Worm (Caenorhabditis elegans) whole organism, L3 larva: Measurements from ENCODE around the gene T04C12.8.

Source experiments
- R02D3.7 ChIP-seq: fragments of 150-350 bp; optimal IDR thresholded peaks from 2 replicates; lab custom pipeline; 2014; ENCODE audit warnings: missing biosample characterization, missing genetic modification characterization
- ZK546.5 ChIP-seq: sonication (generic microtip); optimal IDR thresholded peaks from 2 replicates; lab custom pipeline; 2017; ENCODE audit warnings: missing biosample characterization, missing genetic modification characterization
- aly-2 ChIP-seq: fragments of 150-350 bp; optimal IDR thresholded peaks from 2 replicates; lab custom pipeline; 2014; ENCODE audit warnings: missing biosample characterization, missing genetic modification characterization
- ceh-28 ChIP-seq: fragments of 150-350 bp; optimal IDR thresholded peaks from 2 replicates; lab custom pipeline; 2014; ENCODE audit warnings: missing biosample characterization, missing genetic modification reagents, missing genetic modification characterization
- ceh-82 ChIP-seq: fragments of 150-350 bp; optimal IDR thresholded peaks from 2 replicates; lab custom pipeline; 2014; ENCODE audit warnings: missing biosample characterization, missing genetic modification characterization
- ceh-9 ChIP-seq: sonication (generic microtip); optimal IDR thresholded peaks from 2 replicates; lab custom pipeline; 2018; ENCODE audit warnings: missing biosample characterization, missing genetic modification characterization
- egl-27 ChIP-seq: sonication (generic microtip); optimal IDR thresholded peaks from 4 replicates; lab custom pipeline; 2017; ENCODE audit warnings: missing biosample characterization, missing genetic modification reagents, missing genetic modification characterization
- egl-5 ChIP-seq: fragments of 150-350 bp; optimal IDR thresholded peaks from 2 replicates; lab custom pipeline; 2017; ENCODE audit warnings: missing biosample characterization, missing genetic modification reagents, missing genetic modification characterization, inconsistent platforms
- elt-1 ChIP-seq: fragments of 150-350 bp; optimal IDR thresholded peaks from 2 replicates; lab custom pipeline; 2014; ENCODE audit warnings: missing biosample characterization, missing genetic modification characterization
- elt-2 ChIP-seq: sonication (generic microtip); optimal IDR thresholded peaks from 2 replicates; lab custom pipeline; 2016; ENCODE audit warnings: missing genetic modification reagents, mild to moderate bottlenecking, missing genetic modification characterization, missing compliant biosample characterization
- eor-1 ChIP-seq, 2 experiments: fragments of 150-350 bp; optimal IDR thresholded peaks; 2 replicates each; lab custom pipeline; 2014 to 2018; ENCODE audit warnings: missing biosample characterization in 2 of 2, missing genetic modification characterization in 2 of 2
- fkh-10 ChIP-seq: sonication (generic microtip); optimal IDR thresholded peaks from 2 replicates; lab custom pipeline; 2017; ENCODE audit warnings: missing biosample characterization, missing genetic modification reagents, missing genetic modification characterization
- fkh-2 ChIP-seq: fragments of 150-350 bp; optimal IDR thresholded peaks from 2 replicates; lab custom pipeline; 2014; ENCODE audit warnings: missing biosample characterization, missing genetic modification reagents, missing genetic modification characterization
- fos-1 ChIP-seq: fragments of 150-350 bp; optimal IDR thresholded peaks from 2 replicates; lab custom pipeline; 2014; ENCODE audit warnings: missing biosample characterization, missing genetic modification characterization
- hmg-11 ChIP-seq: sonication (generic microtip); optimal IDR thresholded peaks from 2 replicates; lab custom pipeline; 2016; ENCODE audit warnings: missing genetic modification characterization, missing compliant biosample characterization
- jun-1 ChIP-seq: fragments of 150-350 bp; optimal IDR thresholded peaks from 2 replicates; lab custom pipeline; 2014; ENCODE audit warnings: missing biosample characterization, missing genetic modification reagents, missing genetic modification characterization
- lin-15B ChIP-seq: fragments of 150-350 bp; optimal IDR thresholded peaks from 2 replicates; lab custom pipeline; 2014; ENCODE audit warnings: missing biosample characterization, missing genetic modification characterization
- lin-39 ChIP-seq: fragments of 150-350 bp; optimal IDR thresholded peaks from 2 replicates; lab custom pipeline; 2018; ENCODE audit warnings: missing biosample characterization, missing genetic modification reagents, missing genetic modification characterization
- lsy-12 ChIP-seq: sonication (generic microtip); optimal IDR thresholded peaks from 2 replicates; lab custom pipeline; 2016; ENCODE audit warnings: mild to moderate bottlenecking, missing genetic modification characterization, missing compliant biosample characterization
- mdl-1 ChIP-seq: fragments of 150-350 bp; optimal IDR thresholded peaks from 2 replicates; lab custom pipeline; 2014; ENCODE audit warnings: missing biosample characterization, missing genetic modification characterization
- mml-1 ChIP-seq: fragments of 150-350 bp; sonication (generic microtip); optimal IDR thresholded peaks from 3 replicates; lab custom pipeline; 2014; ENCODE audit warnings: missing biosample characterization, missing genetic modification characterization
- nhr-11 ChIP-seq: fragments of 150-350 bp; optimal IDR thresholded peaks from 2 replicates; lab custom pipeline; 2014; ENCODE audit warnings: missing biosample characterization, missing genetic modification characterization
- nhr-12 ChIP-seq: fragments of 150-350 bp; optimal IDR thresholded peaks from 2 replicates; lab custom pipeline; 2014; ENCODE audit warnings: missing biosample characterization, missing genetic modification characterization
- nhr-23 ChIP-seq: fragments of 150-350 bp; optimal IDR thresholded peaks from 2 replicates; lab custom pipeline; 2014; ENCODE audit warnings: missing biosample characterization, missing genetic modification reagents, missing genetic modification characterization
- nhr-237 ChIP-seq: fragments of 150-350 bp; optimal IDR thresholded peaks from 2 replicates; lab custom pipeline; 2014; ENCODE audit warnings: missing biosample characterization, missing genetic modification characterization
- nhr-25 ChIP-seq: sonication (generic microtip); optimal IDR thresholded peaks from 2 replicates; lab custom pipeline; 2017; ENCODE audit warnings: missing biosample characterization, missing genetic modification characterization
- nhr-28 ChIP-seq: fragments of 150-350 bp; optimal IDR thresholded peaks from 2 replicates; lab custom pipeline; 2014; ENCODE audit warnings: missing biosample characterization, missing genetic modification characterization
- nhr-43 ChIP-seq: sonication (generic microtip); optimal IDR thresholded peaks from 2 replicates; lab custom pipeline; 2016; ENCODE audit warnings: mild to moderate bottlenecking, missing genetic modification characterization, missing compliant biosample characterization; ENCODE audit not compliant: poor library complexity, severe bottlenecking
- nhr-67 ChIP-seq: fragments of 150-350 bp; optimal IDR thresholded peaks from 2 replicates; lab custom pipeline; 2014; ENCODE audit warnings: missing biosample characterization, missing genetic modification characterization
- nhr-76 ChIP-seq: fragments of 150-350 bp; sonication (generic microtip); optimal IDR thresholded peaks from 5 replicates; lab custom pipeline; 2014; ENCODE audit warnings: missing biosample characterization, missing genetic modification characterization
- nhr-77 ChIP-seq: fragments of 150-350 bp; optimal IDR thresholded peaks from 2 replicates; lab custom pipeline; 2014; ENCODE audit warnings: missing biosample characterization, missing genetic modification characterization
- pha-4 ChIP-seq: fragments of 150-350 bp; optimal IDR thresholded peaks from 2 replicates; lab custom pipeline; 2014; ENCODE audit warnings: missing biosample characterization, missing genetic modification reagents, missing genetic modification characterization
- pqm-1 ChIP-seq: fragments of 150-350 bp; optimal IDR thresholded peaks from 2 replicates; lab custom pipeline; 2017; ENCODE audit warnings: missing biosample characterization, missing genetic modification characterization, inconsistent platforms
- sea-2 ChIP-seq: fragments of 150-350 bp; sonication (generic microtip); optimal IDR thresholded peaks from 4 replicates; lab custom pipeline; 2014; ENCODE audit warnings: missing biosample characterization, missing genetic modification reagents, missing genetic modification characterization
- skn-1 ChIP-seq: fragments of 150-350 bp; optimal IDR thresholded peaks from 2 replicates; lab custom pipeline; 2014; ENCODE audit warnings: missing biosample characterization, missing genetic modification characterization
- snpc-4 ChIP-seq: fragments of 150-350 bp; optimal IDR thresholded peaks from 2 replicates; lab custom pipeline; 2014; ENCODE audit warnings: missing biosample characterization, missing genetic modification characterization
- tbx-2 ChIP-seq: sonication (generic microtip); optimal IDR thresholded peaks from 2 replicates; lab custom pipeline; 2016; ENCODE audit warnings: mild to moderate bottlenecking, missing genetic modification characterization, missing compliant biosample characterization
- unc-39 ChIP-seq: sonication (generic microtip); optimal IDR thresholded peaks from 4 replicates; lab custom pipeline; 2017; ENCODE audit warnings: missing biosample characterization, missing genetic modification characterization
- unc-62 ChIP-seq: fragments of 150-350 bp; sonication (generic microtip); optimal IDR thresholded peaks from 4 replicates; lab custom pipeline; 2014; ENCODE audit warnings: missing biosample characterization, missing genetic modification reagents, missing genetic modification characterization
- zag-1 ChIP-seq: fragments of 150-350 bp; optimal IDR thresholded peaks from 2 replicates; lab custom pipeline; 2014; ENCODE audit warnings: missing biosample characterization, missing genetic modification characterization
- ztf-11 ChIP-seq: fragments of 150-350 bp; optimal IDR thresholded peaks from 2 replicates; lab custom pipeline; 2014; ENCODE audit warnings: missing biosample characterization, missing genetic modification characterization
- ztf-4 ChIP-seq: fragments of 150-350 bp; optimal IDR thresholded peaks from 2 replicates; lab custom pipeline; 2014; ENCODE audit warnings: missing biosample characterization, missing genetic modification characterization

Gene T04C12.8

DNA sequence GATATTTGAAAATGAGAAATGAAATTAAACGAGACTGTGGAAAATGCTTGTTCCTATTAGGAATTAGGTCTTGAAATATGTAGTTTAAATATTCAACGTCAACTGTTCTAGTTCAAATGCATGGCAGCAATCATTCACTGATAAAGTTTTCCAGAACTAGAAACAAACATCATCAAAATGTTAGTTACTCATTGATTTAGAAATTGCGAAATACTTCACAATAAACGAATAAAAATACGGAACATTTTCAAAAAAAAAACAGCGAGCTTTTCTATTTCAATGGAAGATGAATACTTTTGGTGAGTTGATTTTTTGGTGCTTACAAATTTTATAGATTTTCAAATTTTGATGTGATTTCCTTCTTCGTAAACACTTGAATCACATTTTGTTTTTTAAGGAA, 26.6 kb downstream of the T04C12.8 start, which contains the start of gene C45B11.2:
C45B11.2 (plus strand) TSS at position 173 of the 400 bp plus-strand sequence.
- TF ChIP-seq elt-1 (tag; lab: Kevin White, UChicago) (no peak), fkh-2 (tag; lab: Kevin White, UChicago) (no peak), R02D3.7 (tag; lab: Kevin White, UChicago) (no peak), jun-1 (no peak), egl-27 (tag; lab: Kevin White, UChicago) (no peak)
- TF ChIP-seq, all 47 proteins: peak for 0

- TF ChIP-seq R02D3.7 (tag; lab: Kevin White, UChicago) (no peak), zag-1 (tag; lab: Kevin White, UChicago) (no peak), nhr-28 (tag; lab: Kevin White, UChicago) (no peak), skn-1 (no peak), ZK546.5 (tag; lab: Kevin White, UChicago) (no peak), snpc-4 (no peak), fos-1 (tag; lab: Kevin White, UChicago) (no peak), ceh-28 (tag; lab: Kevin White, UChicago) (no peak), lsy-12 (tag; lab: Kevin White, UChicago) (no peak), nhr-77 (tag; lab: Kevin White, UChicago) (no peak), ceh-82 (tag; lab: Kevin White, UChicago) (no peak), ztf-4 (tag; lab: Kevin White, UChicago) (no peak), nhr-237 (no peak), lin-39 (tag; lab: Kevin White, UChicago) (no peak), egl-5 (tag; lab: Kevin White, UChicago) (no peak), nhr-67 (no peak), unc-39 (no peak), tbx-2 (tag; lab: Kevin White, UChicago) (no peak), jun-1 (no peak)
Observed at ce11 chrV:11041499-11041898, 27.7 kb downstream of the T04C12.8 start, which contains the start of gene C45B11.5. Gene C45B11.5 (plus strand): TSS chrV:11041799.

DNA sequence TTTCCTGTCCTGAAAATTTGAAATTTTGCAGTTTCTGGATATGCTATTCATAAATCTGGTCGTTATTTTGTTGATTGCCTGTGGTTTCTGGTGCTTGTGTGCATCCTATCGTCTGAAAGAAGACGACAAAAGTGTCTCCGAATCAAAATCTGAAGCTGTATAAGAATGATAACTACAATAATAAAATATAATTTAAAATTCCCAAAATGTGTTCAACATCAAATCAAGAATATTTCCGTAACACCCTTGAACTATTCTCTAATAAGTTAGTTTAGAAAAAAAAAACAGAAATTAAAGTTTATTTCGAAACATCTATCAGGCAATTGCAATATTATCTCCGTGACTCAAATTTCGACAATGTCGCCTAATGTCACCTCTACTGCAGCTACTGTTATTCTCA, 28.7 kb downstream of the T04C12.8 start, which contains the start of gene C45B11.8:
C45B11.8 (plus strand) TSS at position 301 of the 400 bp plus-strand sequence.
- TF ChIP-seq ceh-82 (tag; lab: Kevin White, UChicago) (no peak), mdl-1 (tag; lab: Kevin White, UChicago) (no peak)

ce11 chrV:11040020-11040419, 29.1 kb downstream of the T04C12.8 start, which contains the start of gene C45B11.9:
Gene C45B11.9 (plus strand): TSS chrV:11040320.
- no peak for TF ChIP-seq pqm-1 (tag; lab: Kevin White, UChicago)
- TF ChIP-seq aly-2 = no peak
- no peak for TF ChIP-seq mdl-1 (tag; lab: Kevin White, UChicago)
- TF ChIP-seq elt-2 (tag; lab: Kevin White, UChicago) = no peak
- no peak for TF ChIP-seq unc-62
- no peak for TF ChIP-seq elt-1 (tag; lab: Kevin White, UChicago)
- no peak for TF ChIP-seq nhr-43
- no peak for TF ChIP-seq pha-4
- TF ChIP-seq egl-5 (tag; lab: Kevin White, UChicago) = no peak
- no peak for TF ChIP-seq nhr-237
- TF ChIP-seq nhr-12 (tag; lab: Kevin White, UChicago) = no peak
- no peak for TF ChIP-seq snpc-4

DNA sequence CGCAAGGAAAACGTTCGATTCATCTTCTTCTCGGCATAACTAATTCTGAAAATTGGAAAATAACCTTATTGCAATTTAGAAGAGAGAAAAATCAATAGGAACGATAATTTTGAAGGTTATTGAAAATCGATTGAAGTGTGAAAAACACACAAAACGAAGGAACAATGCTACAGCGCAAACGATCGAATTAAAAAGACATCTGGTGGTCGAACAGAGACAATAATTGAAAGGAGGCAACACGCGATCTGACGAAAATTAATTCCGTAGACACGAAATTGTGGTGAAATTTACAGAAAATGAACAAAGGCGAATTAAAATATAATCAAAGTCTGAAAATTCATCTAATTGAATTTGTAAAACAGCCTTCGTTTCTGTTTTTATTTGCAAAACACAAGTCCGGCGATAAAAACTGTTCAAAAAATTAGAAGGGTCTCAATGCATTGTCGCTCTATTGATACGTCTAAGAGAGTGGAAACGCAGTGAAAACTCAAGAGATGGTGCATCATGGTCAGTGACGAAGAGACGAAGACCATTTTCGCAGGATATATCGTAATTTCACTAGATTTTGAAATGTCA, 29.7 kb downstream of the T04C12.8 start, which contains the start of gene pak-2:
pak-2 (minus strand) TSS at position 51 of the 576 bp plus-strand sequence.
- no peak for TF ChIP-seq nhr-28 (tag; lab: Kevin White, UChicago)
- TF ChIP-seq nhr-11 (tag; lab: Kevin White, UChicago) = peak; percentile 24
- TF ChIP-seq elt-2 (tag; lab: Kevin White, UChicago) = peak; percentile 64
- no peak for TF ChIP-seq elt-1 (tag; lab: Kevin White, UChicago)
- TF ChIP-seq nhr-76 = no peak
- TF ChIP-seq hmg-11 (tag; lab: Kevin White, UChicago) = peak; percentile 78
- peak; percentile 7 for TF ChIP-seq fkh-10
- TF ChIP-seq aly-2 = no peak
- peak; percentile 8 for TF ChIP-seq jun-1
- no peak for TF ChIP-seq egl-27 (tag; lab: Kevin White, UChicago)
- no peak for TF ChIP-seq snpc-4
- no peak for TF ChIP-seq nhr-237
- TF ChIP-seq mml-1 (tag; lab: Kevin White, UChicago) = no peak
- no peak for TF ChIP-seq ceh-9 (tag; lab: Kevin White, UChicago)
- TF ChIP-seq unc-39 = no peak
- no peak for TF ChIP-seq eor-1 (tag; optimal IDR thresholded peaks at IDR 0.05; lab: Kevin White, UChicago)
- TF ChIP-seq ztf-4 (tag; lab: Kevin White, UChicago) = no peak
- TF ChIP-seq sea-2 (GFP tag; lab: Kevin White, UChicago) = no peak
- TF ChIP-seq nhr-25 (tag; lab: Kevin White, UChicago) = peak; percentile 40
- TF ChIP-seq nhr-67 = no peak
- TF ChIP-seq lsy-12 (tag; lab: Kevin White, UChicago) = peak; percentile 28
- TF ChIP-seq lin-15B (tag; lab: Kevin White, UChicago) = peak; percentile 85
- TF ChIP-seq fkh-2 (tag; lab: Kevin White, UChicago) = no peak
- no peak for TF ChIP-seq tbx-2 (tag; lab: Kevin White, UChicago)
- no peak for TF ChIP-seq ztf-11 (tag; lab: Kevin White, UChicago)
- peak; percentile 70 for TF ChIP-seq nhr-23 (tag; lab: Kevin White, UChicago)
- TF ChIP-seq mdl-1 (tag; lab: Kevin White, UChicago) = no peak
- TF ChIP-seq pqm-1 (tag; lab: Kevin White, UChicago) = peak; percentile 28
- no peak for TF ChIP-seq fos-1 (tag; lab: Kevin White, UChicago)
- no peak for TF ChIP-seq zag-1 (tag; lab: Kevin White, UChicago)
- TF ChIP-seq nhr-77 (tag; lab: Kevin White, UChicago) = no peak
- peak; percentile 34 for TF ChIP-seq ceh-28 (tag; lab: Kevin White, UChicago)
